Worm (Caenorhabditis elegans): ENCODE measurements around the gene T14E8.2.

T14E8.2 gene

DNA sequence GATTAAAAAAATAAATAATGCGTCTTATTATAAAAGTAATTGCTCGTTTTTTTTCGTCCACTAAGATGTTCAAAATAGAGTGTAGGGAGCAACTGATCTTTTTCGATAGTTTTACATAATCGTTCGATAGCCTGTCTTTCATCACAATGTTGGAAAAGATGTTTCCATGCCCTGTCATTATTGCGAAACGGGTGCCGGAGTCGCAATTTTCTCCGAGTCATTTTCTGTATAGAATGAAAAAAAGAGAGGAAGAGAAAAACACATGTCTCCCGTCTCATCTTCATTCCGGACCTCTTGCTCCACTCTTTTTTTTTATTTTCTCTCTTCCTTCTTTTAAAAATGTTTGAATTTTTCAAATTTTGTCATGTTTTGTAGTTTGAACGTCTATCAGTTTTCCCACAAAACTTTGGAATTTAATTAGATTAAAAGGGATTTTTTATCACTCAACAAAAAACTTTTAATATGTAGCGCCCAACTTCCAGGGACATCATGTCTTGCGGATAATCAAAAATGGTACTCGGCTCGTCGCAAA is 10.1 kb downstream of the T14E8.2 start, which contains the start of gene svh-2:
svh-2 (plus strand) TSS at position 482 of the 532 bp plus-strand sequence.
- TF ChIP-seq sptf-2 (GFP tag; optimal IDR thresholded peaks at IDR 0.05) (no peak), let-607 (tag; optimal IDR thresholded peaks at IDR 0.05) (no peak), hlh-12 (tag; optimal IDR thresholded peaks at IDR 0.05) (no peak), cebp-1 (GFP tag; IDR thresholded peaks at IDR 0.05) (peak; percentile 38; the same call in 1 of the 2 replicates), cebp-1 (tag; optimal IDR thresholded peaks at IDR 0.05) (peak; percentile 89), ekl-4 (GFP tag; IDR thresholded peaks at IDR 0.05) (no peak)

DNA sequence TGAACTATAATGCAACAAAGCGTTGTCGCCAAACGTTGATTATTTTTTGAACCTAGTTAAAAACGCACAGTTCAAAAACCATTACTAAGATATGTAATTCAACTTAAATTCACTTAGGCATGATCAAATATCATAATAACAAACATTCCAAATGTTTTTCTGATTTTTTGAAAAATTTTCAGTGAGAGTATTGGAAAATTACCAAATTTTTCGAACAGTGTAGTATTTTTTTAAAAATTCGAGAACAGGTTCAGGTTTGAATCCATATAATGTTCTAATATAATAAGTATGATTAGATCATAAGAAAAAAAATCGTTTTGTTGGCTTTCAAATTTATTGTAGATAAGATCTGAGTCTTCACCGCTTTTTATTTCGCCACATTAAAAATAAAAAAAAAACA is 10.8 kb downstream of the T14E8.2 start:
- no peak for TF ChIP-seq rec-8 (tag; optimal IDR thresholded peaks at IDR 0.05)
- TF ChIP-seq B0336.3 (GFP tag; IDR thresholded peaks at IDR 0.05): no peak
- no peak for TF ChIP-seq ama-1 (optimal IDR thresholded peaks at IDR 0.05)
- no peak for TF ChIP-seq ama-1 (GFP tag; optimal IDR thresholded peaks at IDR 0.05)
- TF ChIP-seq sdz-38 (tag; optimal IDR thresholded peaks at IDR 0.05): no peak
- no peak for TF ChIP-seq C06A6.2 (GFP tag; conservative IDR thresholded peaks at IDR 0.05)

DNA sequence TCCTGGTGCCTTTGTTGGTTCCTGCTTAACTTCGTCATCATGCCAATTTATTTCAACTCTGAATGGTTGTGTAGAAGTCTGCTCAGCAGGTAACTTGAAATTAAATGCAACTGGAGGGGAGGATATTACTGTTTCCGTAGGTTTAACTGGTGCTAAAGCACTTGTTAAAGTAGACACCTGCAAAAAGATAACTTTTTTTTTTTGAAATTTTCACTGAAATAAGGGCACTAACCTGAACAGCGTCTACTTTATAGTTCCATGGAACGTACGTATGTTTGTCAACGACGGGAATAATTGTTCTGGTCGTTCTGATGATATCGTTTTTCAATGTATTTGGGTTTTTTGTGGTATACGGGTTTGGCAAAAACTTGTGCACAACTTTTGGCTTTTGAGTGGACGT is 17.7 kb downstream of the T14E8.2 start:
- TF ChIP-seq C17E4.6 (GFP tag; IDR thresholded peaks at IDR 0.05) (no peak), lin-26 (GFP tag; IDR thresholded peaks at IDR 0.05) (no peak), ceh-58 (GFP tag; IDR thresholded peaks at IDR 0.05) (no peak), nhr-80 (tag; optimal IDR thresholded peaks at IDR 0.05) (no peak), mel-28 (tag; optimal IDR thresholded peaks at IDR 0.05; ENCODE audit: borderline replicate concordance) (no peak), B0019.2 (GFP tag; conservative IDR thresholded peaks at IDR 0.05) (no peak), ekl-4 (GFP tag; IDR thresholded peaks at IDR 0.05) (no peak), unc-130 (GFP tag; optimal IDR thresholded peaks at IDR 0.05) (no peak), bed-1 (GFP tag; IDR thresholded peaks at IDR 0.05) (no peak), him-1 (tag; optimal IDR thresholded peaks at IDR 0.05) (no peak), aptf-3 (GFP tag; IDR thresholded peaks at IDR 0.05) (no peak), egl-18 (GFP tag; IDR thresholded peaks at IDR 0.05) (no peak), madf-6 (GFP tag; IDR thresholded peaks at IDR 0.05) (no peak), nfya-2 (GFP tag; IDR thresholded peaks at IDR 0.05) (no peak), hmg-20 (GFP tag; IDR thresholded peaks at IDR 0.05) (no peak), ets-4 (GFP tag; optimal IDR thresholded peaks at IDR 0.05) (no peak), pbrm-1 (GFP tag; IDR thresholded peaks at IDR 0.05) (no peak)

DNA sequence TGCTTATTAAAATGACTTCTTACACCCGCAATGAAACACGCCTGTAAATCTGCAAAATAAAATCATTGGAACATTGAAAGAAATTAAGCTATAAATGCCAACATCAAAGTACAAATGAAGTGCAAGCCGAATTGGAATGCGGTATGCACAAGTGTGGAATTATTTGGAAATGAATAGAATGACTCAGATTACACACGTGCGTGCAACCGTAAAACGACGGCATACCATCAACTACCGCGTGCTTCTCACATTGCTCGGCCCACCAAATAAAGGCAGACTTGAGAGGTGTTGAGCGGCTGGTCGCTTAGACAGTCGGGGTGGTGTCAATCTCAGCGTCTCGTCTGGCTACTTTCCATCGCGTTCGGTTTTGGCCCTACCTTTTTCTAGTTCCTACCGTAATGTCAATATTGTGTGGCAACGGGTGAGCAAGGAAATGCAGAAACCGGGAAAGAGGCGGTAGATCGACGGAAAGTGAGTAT is 19.6 kb downstream of the T14E8.2 start, which contains the start of gene aaim-1:
aaim-1 (minus strand) TSS at position 51 of the 479 bp plus-strand sequence.
- TF ChIP-seq ztf-28 (GFP tag; IDR thresholded peaks at IDR 0.05) (0 out of 2 replicates have a peak, but pooled peaks have one; percentile 21), ekl-4 (GFP tag; IDR thresholded peaks at IDR 0.05) (0 out of 2 replicates have a peak, but pooled peaks have one; percentile 15), tbp1 (GFP tag; optimal IDR thresholded peaks at IDR 0.05) (no peak), nhr-80 (tag; optimal IDR thresholded peaks at IDR 0.05) (peak; percentile 37)

DNA sequence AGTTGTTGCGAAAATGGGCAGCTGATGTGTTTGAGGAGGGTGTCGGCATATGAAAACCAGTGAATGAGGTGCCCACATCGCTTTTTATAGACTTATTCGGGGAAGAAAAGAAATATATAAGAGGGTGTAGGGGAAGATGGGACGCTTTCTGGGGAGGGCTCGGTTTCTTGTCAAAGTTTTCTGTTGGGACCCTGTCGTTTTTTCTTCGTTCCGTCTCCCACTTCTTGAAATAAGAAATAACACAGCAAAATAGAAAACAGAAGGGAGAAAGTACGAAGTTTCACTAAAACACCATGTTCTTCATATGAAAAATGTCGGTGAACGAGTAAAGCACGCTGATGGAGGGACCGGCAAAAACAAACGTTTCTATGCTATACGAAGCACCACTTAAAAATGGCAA is 26.8 kb downstream of the T14E8.2 start, which contains the start of gene dop-3:
dop-3 (minus strand) TSS at position 101 of the 400 bp plus-strand sequence.
- TF ChIP-seq lin-35 (GFP tag; optimal IDR thresholded peaks at IDR 0.05) (no peak), egl-44 (GFP tag; IDR thresholded peaks at IDR 0.05) (no peak), D2030.7 (GFP tag; IDR thresholded peaks at IDR 0.05) (no peak), ets-4 (GFP tag; optimal IDR thresholded peaks at IDR 0.05) (no peak), repo-1 (tag; optimal IDR thresholded peaks at IDR 0.05) (no peak), sea-2 (GFP tag; IDR thresholded peaks at IDR 0.05) (no peak), ztf-22 (GFP tag; optimal IDR thresholded peaks at IDR 0.05) (no peak), atf-7 (tag; optimal IDR thresholded peaks at IDR 0.05) (no peak), F23B12.7 (tag; optimal IDR thresholded peaks at IDR 0.05; ENCODE audit: insufficient read depth) (no peak), madf-3 (GFP tag; IDR thresholded peaks at IDR 0.05) (no peak), C17E4.6 (GFP tag; IDR thresholded peaks at IDR 0.05) (no peak), snpc-4 (GFP tag; optimal IDR thresholded peaks at IDR 0.05) (no peak), snpc-4 (tag; optimal IDR thresholded peaks at IDR 0.05) (no peak), ceh-79 (tag; optimal IDR thresholded peaks at IDR 0.05) (no peak), nhr-90 (tag; optimal IDR thresholded peaks at IDR 0.05) (no peak), him-1 (tag; optimal IDR thresholded peaks at IDR 0.05) (no peak)

Data from whole organism, young adult.